Worm (Caenorhabditis elegans) whole organism, early embryonic: ENCODE measurements around the gene usp-50.

Experiments used
- B0310.2 ChIP-seq: sonication (generic microtip); optimal IDR thresholded peaks from 2 replicates; lab custom pipeline; 2016; ENCODE audit warnings: mild to moderate bottlenecking, missing genetic modification characterization, missing compliant biosample characterization
- F13C5.2 ChIP-seq: sonication (generic microtip); optimal IDR thresholded peaks from 2 replicates; lab custom pipeline; 2017; ENCODE audit warnings: mild to moderate bottlenecking, missing genetic modification characterization, inconsistent platforms, missing compliant biosample characterization
- aly-1 ChIP-seq: sonication (generic microtip); optimal IDR thresholded peaks from 2 replicates; lab custom pipeline; 2016; ENCODE audit warnings: missing genetic modification characterization, missing compliant biosample characterization
- ama-1 ChIP-seq: fragments of 150-350 bp; optimal IDR thresholded peaks from 2 replicates; lab custom pipeline; 2014
- ceh-13 ChIP-seq: fragments of 200-800 bp; sonication (Bioruptor generic); optimal IDR thresholded peaks from 2 replicates; lab custom pipeline; 2018; ENCODE audit warnings: mild to moderate bottlenecking, missing genetic modification characterization, missing compliant biosample characterization
- ceh-36 ChIP-seq: sonication (generic microtip); optimal IDR thresholded peaks from 2 replicates; lab custom pipeline; 2016; ENCODE audit warnings: missing genetic modification characterization, inconsistent platforms, missing compliant biosample characterization
- ets-7 ChIP-seq: sonication (generic microtip); optimal IDR thresholded peaks from 2 replicates; lab custom pipeline; 2016; ENCODE audit warnings: missing genotype, missing genetic modification characterization, missing compliant biosample characterization
- flt-1 ChIP-seq: fragments of 200-800 bp; sonication (Bioruptor generic); IDR thresholded peaks from 2 replicates; pipeline ENCODE4 v1.3.6; 2022; ENCODE audit warnings: missing genetic modification characterization, missing compliant biosample characterization
- hmbx-1 ChIP-seq: sonication (generic microtip); optimal IDR thresholded peaks from 2 replicates; lab custom pipeline; 2016; ENCODE audit warnings: mild to moderate bottlenecking, missing genetic modification characterization, missing compliant biosample characterization
- hmg-4 ChIP-seq: fragments of 200-800 bp; sonication (Bioruptor generic); optimal IDR thresholded peaks from 2 replicates; lab custom pipeline; 2018; ENCODE audit warnings: mild to moderate bottlenecking, missing genetic modification characterization, missing compliant biosample characterization
- hnd-1 ChIP-seq: sonication (generic microtip); optimal IDR thresholded peaks from 2 replicates; lab custom pipeline; 2016; ENCODE audit warnings: missing genetic modification characterization, missing compliant biosample characterization
- pes-1 ChIP-seq: fragments of 200-800 bp; sonication (Bioruptor generic); IDR thresholded peaks from 2 replicates; pipeline ENCODE4 v1.3.6; 2022; ENCODE audit warnings: missing genetic modification reagents, missing genetic modification characterization, missing compliant biosample characterization
- scrt-1 ChIP-seq: fragments of 200-800 bp; sonication (Bioruptor generic); IDR thresholded peaks from 2 replicates; pipeline ENCODE4 v1.3.6; 2022; ENCODE audit warnings: missing genetic modification characterization, missing compliant biosample characterization
- sea-1 ChIP-seq: fragments of 200-800 bp; sonication (Bioruptor generic); conservative IDR thresholded peaks from 2 replicates; pipeline ENCODE4 v1.3.6; 2022; ENCODE audit warnings: missing genetic modification characterization, missing compliant biosample characterization
- tbx-11 ChIP-seq: fragments of 200-800 bp; sonication (Bioruptor generic); IDR thresholded peaks from 2 replicates; pipeline ENCODE4 v1.3.6; 2022; ENCODE audit warnings: missing genetic modification characterization, missing compliant biosample characterization
- tbx-37 ChIP-seq: fragments of 200-800 bp; sonication (Bioruptor generic); conservative IDR thresholded peaks from 2 replicates; pipeline ENCODE4 v1.3.6; 2022; ENCODE audit warnings: missing genetic modification reagents, missing genetic modification characterization, missing compliant biosample characterization
- tra-4 ChIP-seq: sonication (generic microtip); optimal IDR thresholded peaks from 2 replicates; lab custom pipeline; 2017; ENCODE audit warnings: missing genetic modification characterization, missing compliant biosample characterization

Gene usp-50

DNA sequence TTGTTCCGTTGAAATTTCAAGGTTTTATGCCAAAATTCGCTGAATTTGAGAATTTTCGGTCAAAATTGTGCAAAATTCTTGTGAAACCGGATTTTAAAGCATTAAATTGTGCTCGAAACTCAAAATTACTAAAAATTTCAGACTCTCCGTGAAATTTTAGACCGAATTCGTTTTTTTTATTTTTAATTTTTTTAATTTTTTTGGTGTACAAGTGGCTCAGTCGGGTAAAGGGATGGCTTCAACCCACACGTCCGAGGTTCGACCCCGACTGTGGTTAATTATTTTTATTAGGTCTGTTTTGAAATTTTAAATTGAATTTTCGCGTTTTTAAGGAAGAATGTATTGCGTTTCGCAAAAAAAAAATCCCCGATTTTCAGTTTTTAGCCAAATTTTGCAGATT is 14.3 kb downstream of the usp-50 start:
- TF ChIP-seq ets-7 (tag; lab: Kevin White, UChicago) (no peak), pes-1 (GFP tag; lab: Robert Waterston, UW) (no peak), hnd-1 (tag; lab: Kevin White, UChicago) (no peak), B0310.2 (tag; lab: Kevin White, UChicago) (no peak), tbx-11 (GFP tag; lab: Robert Waterston, UW) (no peak), scrt-1 (no peak), tra-4 (no peak), sea-1 (GFP tag; lab: Robert Waterston, UW) (no peak), tbx-37 (GFP tag; lab: Robert Waterston, UW) (no peak), ceh-13 (GFP tag; lab: Kevin White, UChicago) (no peak), ceh-36 (tag; lab: Kevin White, UChicago) (no peak), flt-1 (GFP tag; lab: Robert Waterston, UW) (no peak), F13C5.2 (tag; lab: Kevin White, UChicago) (no peak), hmbx-1 (tag; lab: Kevin White, UChicago) (no peak), ama-1 (lab: Kevin White, UChicago) (no peak), hmg-4 (GFP tag; lab: Kevin White, UChicago) (no peak), aly-1 (tag; lab: Kevin White, UChicago) (no peak)

DNA sequence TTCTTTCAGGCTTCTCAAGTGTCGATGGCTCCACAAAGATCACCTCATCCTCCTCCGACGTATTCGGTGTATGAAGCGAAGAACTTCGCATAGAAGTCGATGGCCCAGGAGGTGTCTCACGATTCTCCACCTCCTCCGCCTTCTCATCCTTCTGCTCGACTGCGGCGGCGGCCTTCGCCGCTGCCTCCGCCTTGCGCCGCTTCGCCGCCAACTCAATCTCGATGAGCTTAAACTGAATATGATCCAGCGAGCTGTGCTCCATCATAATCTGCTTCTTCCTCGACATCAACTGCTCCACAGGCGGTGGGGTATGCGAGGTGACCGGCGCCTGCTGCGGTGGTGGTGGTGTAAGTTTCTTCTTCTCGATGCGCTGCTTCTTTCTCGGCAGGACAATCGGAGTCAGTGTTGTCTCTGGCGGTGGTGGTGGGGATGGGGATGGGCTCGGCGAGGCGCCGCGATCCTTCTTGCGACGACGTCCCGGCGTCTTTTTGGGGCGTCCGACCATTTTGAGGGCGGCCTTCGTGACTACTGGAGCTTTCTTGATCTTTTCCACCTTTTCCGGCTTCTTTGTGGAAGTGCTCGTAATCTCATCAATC is 19.3 kb downstream of the usp-50 start:
- TF ChIP-seq aly-1 (tag; lab: Kevin White, UChicago), result no peak
- 0 out of 2 replicates have a peak, but pooled peaks have one; percentile 17 for TF ChIP-seq sea-1 (GFP tag; lab: Robert Waterston, UW)
- TF ChIP-seq tra-4, result no peak
- no peak for TF ChIP-seq ama-1 (lab: Kevin White, UChicago)

DNA sequence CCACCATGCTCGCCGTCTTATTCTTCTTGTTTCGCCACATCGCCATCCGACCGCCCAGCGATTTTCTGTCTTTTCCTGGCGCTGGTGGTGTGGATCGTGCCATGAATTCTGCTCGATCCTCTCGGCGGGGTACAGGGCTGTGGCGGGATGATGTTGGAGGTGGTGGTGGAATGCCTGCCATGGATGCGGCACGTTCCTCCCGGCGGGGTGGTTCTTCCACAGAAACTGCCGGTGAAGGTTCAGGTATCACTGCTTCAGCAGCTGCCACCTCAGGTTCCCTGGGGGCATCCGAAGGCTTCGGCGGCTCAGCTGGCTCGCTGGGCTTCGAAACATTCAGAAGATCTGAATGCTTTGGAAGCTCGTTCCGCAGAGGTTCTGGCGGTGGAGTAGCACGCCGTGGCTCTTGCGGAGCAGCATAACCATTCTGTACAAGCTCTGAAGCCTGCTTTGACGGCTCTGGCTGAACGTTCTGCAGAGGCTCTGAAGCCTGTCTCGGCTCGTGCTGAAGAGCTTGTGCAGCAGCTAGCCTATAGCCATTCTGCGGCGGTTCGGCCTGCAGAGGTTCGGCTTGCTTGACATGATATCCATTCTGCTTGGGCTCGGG is 20.2 kb downstream of the usp-50 start:
- TF ChIP-seq scrt-1 (0 out of 2 replicates have a peak, but pooled peaks have one; percentile 23), ceh-36 (tag; lab: Kevin White, UChicago) (no peak)

DNA sequence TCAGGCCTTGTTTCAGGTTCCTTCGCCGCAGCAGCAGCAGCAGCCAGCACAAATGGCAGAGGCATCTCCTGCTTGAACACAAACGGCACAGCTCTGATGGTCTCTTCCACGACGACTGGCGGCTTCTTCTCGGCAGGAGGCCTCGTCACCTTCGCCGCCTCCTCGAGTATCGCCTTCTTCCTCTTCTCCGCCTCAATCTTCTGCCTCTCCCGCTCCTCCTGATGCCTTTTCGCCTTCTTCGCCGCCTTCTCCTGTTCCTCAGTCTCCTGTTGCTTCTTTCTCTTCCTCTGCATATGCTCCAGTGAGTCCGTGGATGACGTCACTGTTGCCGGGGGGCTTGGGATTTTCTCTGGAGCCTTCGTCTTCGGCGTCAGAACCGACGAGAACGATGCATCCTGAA is 20.7 kb downstream of the usp-50 start:
- no peak for TF ChIP-seq ets-7 (tag; lab: Kevin White, UChicago)
- TF ChIP-seq sea-1 (GFP tag; lab: Robert Waterston, UW), result 0 out of 2 replicates have a peak, but pooled peaks have one; percentile 5
- TF ChIP-seq hmbx-1 (tag; lab: Kevin White, UChicago), result no peak

DNA sequence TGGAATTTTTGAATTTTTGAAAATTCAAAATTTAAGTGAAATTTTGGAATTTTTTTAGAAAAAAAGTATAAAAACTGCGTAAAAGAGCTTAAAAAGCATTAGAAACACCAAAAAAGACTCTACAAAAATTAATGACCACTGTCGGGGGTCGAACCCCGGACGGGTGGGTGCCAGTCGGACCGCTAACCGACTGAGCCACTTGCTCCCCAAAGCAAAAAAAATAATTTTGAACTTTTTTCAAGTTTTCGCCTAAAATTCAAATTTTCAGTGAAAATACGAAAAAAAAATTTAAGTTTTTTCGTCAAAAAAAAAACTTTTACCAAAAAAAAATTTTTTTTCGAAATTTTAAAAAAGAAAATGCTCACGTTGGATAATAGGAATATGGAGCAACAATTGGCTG is 22.6 kb downstream of the usp-50 start:
- TF ChIP-seq tra-4, result no peak
- no peak for TF ChIP-seq ceh-13 (GFP tag; lab: Kevin White, UChicago)
- no peak for TF ChIP-seq B0310.2 (tag; lab: Kevin White, UChicago)
- no peak for TF ChIP-seq scrt-1
- no peak for TF ChIP-seq ceh-36 (tag; lab: Kevin White, UChicago)
- TF ChIP-seq pes-1 (GFP tag; lab: Robert Waterston, UW), result no peak
- TF ChIP-seq hmg-4 (GFP tag; lab: Kevin White, UChicago), result no peak
- no peak for TF ChIP-seq hmbx-1 (tag; lab: Kevin White, UChicago)
- TF ChIP-seq tbx-11 (GFP tag; lab: Robert Waterston, UW), result no peak
- no peak for TF ChIP-seq F13C5.2 (tag; lab: Kevin White, UChicago)
- TF ChIP-seq ets-7 (tag; lab: Kevin White, UChicago), result no peak
- TF ChIP-seq ama-1 (lab: Kevin White, UChicago), result no peak
- no peak for TF ChIP-seq sea-1 (GFP tag; lab: Robert Waterston, UW)
- no peak for TF ChIP-seq hnd-1 (tag; lab: Kevin White, UChicago)
- TF ChIP-seq aly-1 (tag; lab: Kevin White, UChicago), result no peak
- TF ChIP-seq flt-1 (GFP tag; lab: Robert Waterston, UW), result no peak
- no peak for TF ChIP-seq tbx-37 (GFP tag; lab: Robert Waterston, UW)

DNA sequence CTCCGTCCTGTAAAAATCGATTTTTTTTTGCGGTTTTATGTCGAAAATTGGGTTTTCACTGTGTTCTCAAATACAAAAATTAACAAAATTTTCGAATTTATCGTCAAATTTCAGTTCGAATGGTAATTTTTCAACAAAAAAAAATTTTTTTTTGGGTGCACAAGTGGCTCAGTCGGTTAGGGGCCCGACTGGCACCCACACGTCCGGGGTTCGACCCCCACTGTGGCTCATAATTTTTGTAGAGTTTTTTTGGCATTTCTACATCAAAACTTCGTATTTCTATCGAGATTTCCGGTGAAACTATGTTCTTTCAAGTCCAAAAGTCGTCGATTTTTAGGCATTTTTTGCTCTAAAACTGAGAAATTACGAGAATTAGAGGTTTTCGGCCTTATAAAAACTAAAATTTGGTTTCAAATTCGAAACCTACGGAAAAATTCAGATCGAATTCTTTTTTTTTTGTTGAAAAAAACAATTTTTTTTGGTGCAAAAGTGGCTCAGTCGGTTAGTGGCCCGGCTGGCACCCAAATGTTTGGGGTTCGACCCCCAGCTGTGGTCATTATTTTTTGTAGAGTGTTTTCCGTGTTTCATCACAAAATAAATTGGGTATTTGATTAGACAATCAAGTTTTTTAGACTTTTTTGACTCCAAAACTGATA is 23.4 kb downstream of the usp-50 start:
- TF ChIP-seq ceh-13 (GFP tag; lab: Kevin White, UChicago) (no peak), aly-1 (tag; lab: Kevin White, UChicago) (no peak), hmg-4 (GFP tag; lab: Kevin White, UChicago) (no peak), F13C5.2 (tag; lab: Kevin White, UChicago) (no peak), flt-1 (GFP tag; lab: Robert Waterston, UW) (no peak), pes-1 (GFP tag; lab: Robert Waterston, UW) (no peak), hnd-1 (tag; lab: Kevin White, UChicago) (no peak), ets-7 (tag; lab: Kevin White, UChicago) (no peak), tbx-11 (GFP tag; lab: Robert Waterston, UW) (no peak), sea-1 (GFP tag; lab: Robert Waterston, UW) (no peak), tra-4 (no peak), tbx-37 (GFP tag; lab: Robert Waterston, UW) (no peak), ceh-36 (tag; lab: Kevin White, UChicago) (no peak), hmbx-1 (tag; lab: Kevin White, UChicago) (no peak), B0310.2 (tag; lab: Kevin White, UChicago) (no peak), scrt-1 (no peak)

DNA sequence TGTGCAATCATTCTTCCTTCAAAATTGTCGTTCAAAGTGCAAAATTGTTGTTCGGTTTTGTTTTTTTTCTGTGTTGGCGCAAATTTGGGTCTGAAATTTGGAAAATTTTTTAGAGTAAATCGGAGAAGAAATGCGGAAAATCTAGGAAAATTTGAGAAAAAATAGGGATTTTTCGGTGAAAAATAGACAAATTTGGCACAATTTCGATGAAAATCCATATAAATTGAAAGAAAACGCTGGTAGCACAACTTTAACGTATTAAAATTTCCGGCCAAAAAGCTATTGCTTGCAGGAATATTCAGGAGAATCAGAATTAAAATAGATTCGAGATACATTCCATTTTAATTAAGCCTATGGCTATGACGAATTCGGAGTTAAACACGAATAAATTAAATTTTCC is 24.4 kb downstream of the usp-50 start, which contains the start of gene dpy-21:
Gene dpy-21, minus strand, starts transcription at position 101 of the 400 bp plus-strand sequence.
- no peak for TF ChIP-seq ama-1 (lab: Kevin White, UChicago)
- no peak for TF ChIP-seq tra-4
- TF ChIP-seq aly-1 (tag; lab: Kevin White, UChicago), result no peak
- TF ChIP-seq F13C5.2 (tag; lab: Kevin White, UChicago), result no peak
- no peak for TF ChIP-seq sea-1 (GFP tag; lab: Robert Waterston, UW)
- TF ChIP-seq pes-1 (GFP tag; lab: Robert Waterston, UW), result no peak
- no peak for TF ChIP-seq ets-7 (tag; lab: Kevin White, UChicago)
